Fruit fly (Drosophila melanogaster): ENCODE results near the gene CG13766.
A peak's percentile ranks its signal among the peaks of the same experiment; 100 is the strongest.

dm6 chr2L:6564955-6565354 lies 1.0 kb downstream of the CG13766 start:
- TF ChIP-seq pan (optimal IDR thresholded peaks at IDR 0.05) (peak; percentile 36), usp (GFP tag; optimal IDR thresholded peaks at IDR 0.05) (no peak)
